Worm (Caenorhabditis elegans) whole organism, early embryonic: Measurements from ENCODE around the gene R05G6.3.

Experiments
- aly-1 ChIP-seq: sonication (generic microtip); optimal IDR thresholded peaks from 2 replicates; lab custom pipeline; 2016; ENCODE audit warnings: missing genetic modification characterization, missing compliant biosample characterization
- ama-1 ChIP-seq: fragments of 150-350 bp; optimal IDR thresholded peaks from 2 replicates; lab custom pipeline; 2014
- ceh-13 ChIP-seq: fragments of 200-800 bp; sonication (Bioruptor generic); optimal IDR thresholded peaks from 2 replicates; lab custom pipeline; 2018; ENCODE audit warnings: mild to moderate bottlenecking, missing genetic modification characterization, missing compliant biosample characterization
- ceh-36 ChIP-seq: sonication (generic microtip); optimal IDR thresholded peaks from 2 replicates; lab custom pipeline; 2016; ENCODE audit warnings: missing genetic modification characterization, inconsistent platforms, missing compliant biosample characterization
- ets-7 ChIP-seq: sonication (generic microtip); optimal IDR thresholded peaks from 2 replicates; lab custom pipeline; 2016; ENCODE audit warnings: missing genotype, missing genetic modification characterization, missing compliant biosample characterization
- flt-1 ChIP-seq: fragments of 200-800 bp; sonication (Bioruptor generic); IDR thresholded peaks from 2 replicates; pipeline ENCODE4 v1.3.6; 2022; ENCODE audit warnings: missing genetic modification characterization, missing compliant biosample characterization
- hmbx-1 ChIP-seq: sonication (generic microtip); optimal IDR thresholded peaks from 2 replicates; lab custom pipeline; 2016; ENCODE audit warnings: mild to moderate bottlenecking, missing genetic modification characterization, missing compliant biosample characterization
- hmg-4 ChIP-seq: fragments of 200-800 bp; sonication (Bioruptor generic); optimal IDR thresholded peaks from 2 replicates; lab custom pipeline; 2018; ENCODE audit warnings: mild to moderate bottlenecking, missing genetic modification characterization, missing compliant biosample characterization
- pes-1 ChIP-seq: fragments of 200-800 bp; sonication (Bioruptor generic); IDR thresholded peaks from 2 replicates; pipeline ENCODE4 v1.3.6; 2022; ENCODE audit warnings: missing genetic modification reagents, missing genetic modification characterization, missing compliant biosample characterization
- scrt-1 ChIP-seq: fragments of 200-800 bp; sonication (Bioruptor generic); IDR thresholded peaks from 2 replicates; pipeline ENCODE4 v1.3.6; 2022; ENCODE audit warnings: missing genetic modification characterization, missing compliant biosample characterization
- sea-1 ChIP-seq: fragments of 200-800 bp; sonication (Bioruptor generic); conservative IDR thresholded peaks from 2 replicates; pipeline ENCODE4 v1.3.6; 2022; ENCODE audit warnings: missing genetic modification characterization, missing compliant biosample characterization
- tbx-11 ChIP-seq: fragments of 200-800 bp; sonication (Bioruptor generic); IDR thresholded peaks from 2 replicates; pipeline ENCODE4 v1.3.6; 2022; ENCODE audit warnings: missing genetic modification characterization, missing compliant biosample characterization
- tbx-37 ChIP-seq: fragments of 200-800 bp; sonication (Bioruptor generic); conservative IDR thresholded peaks from 2 replicates; pipeline ENCODE4 v1.3.6; 2022; ENCODE audit warnings: missing genetic modification reagents, missing genetic modification characterization, missing compliant biosample characterization
- tra-4 ChIP-seq: sonication (generic microtip); optimal IDR thresholded peaks from 2 replicates; lab custom pipeline; 2017; ENCODE audit warnings: missing genetic modification characterization, missing compliant biosample characterization

DNA sequence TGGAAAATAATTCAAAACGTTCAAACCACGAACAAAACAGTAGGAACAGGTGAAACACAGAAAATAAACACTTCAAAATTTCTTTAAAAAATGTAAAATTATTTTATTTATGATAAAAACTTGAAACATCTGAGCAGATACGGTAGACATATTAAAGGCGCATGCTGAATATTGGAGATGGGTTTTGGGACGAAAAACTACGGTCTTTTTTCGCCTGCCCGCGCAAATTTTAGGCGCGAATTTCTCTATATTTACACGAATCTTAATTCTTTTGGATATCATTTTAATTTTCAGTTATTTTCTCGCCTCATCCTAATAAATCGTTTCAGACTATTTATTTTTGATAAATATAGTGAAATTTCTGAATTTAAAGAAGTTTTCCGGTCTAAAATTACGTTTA, 38.7 kb upstream of the R05G6.3 start:
- TF ChIP-seq ceh-13 (GFP tag; lab: Kevin White, UChicago) (no peak), ama-1 (no peak), ceh-36 (no peak), pes-1 (no peak), tbx-11 (no peak), tra-4 (tag; lab: Kevin White, UChicago) (no peak), tbx-37 (GFP tag; lab: Robert Waterston, UW) (no peak), aly-1 (tag; lab: Kevin White, UChicago) (no peak), sea-1 (no peak), scrt-1 (GFP tag; lab: Robert Waterston, UW) (no peak), hmbx-1 (no peak), flt-1 (GFP tag; lab: Robert Waterston, UW) (no peak), ets-7 (tag; lab: Kevin White, UChicago) (no peak), hmg-4 (GFP tag; lab: Kevin White, UChicago) (no peak)
